Worm (Caenorhabditis elegans) whole organism, L3 larva: ENCODE data around the gene lev-1.

Source experiments
- R02D3.7 ChIP-seq: fragments of 150-350 bp; optimal IDR thresholded peaks from 2 replicates; lab custom pipeline; 2014; ENCODE audit warnings: missing biosample characterization, missing genetic modification characterization
- aly-2 ChIP-seq: fragments of 150-350 bp; optimal IDR thresholded peaks from 2 replicates; lab custom pipeline; 2014; ENCODE audit warnings: missing biosample characterization, missing genetic modification characterization
- ama-1 ChIP-seq: fragments of 150-350 bp; optimal IDR thresholded peaks from 2 replicates; lab custom pipeline; 2018
- ceh-16 ChIP-seq: sonication (generic microtip); optimal IDR thresholded peaks from 2 replicates; lab custom pipeline; 2017; ENCODE audit warnings: missing biosample characterization, missing genetic modification characterization
- ceh-9 ChIP-seq: sonication (generic microtip); optimal IDR thresholded peaks from 2 replicates; lab custom pipeline; 2018; ENCODE audit warnings: missing biosample characterization, missing genetic modification characterization
- elt-1 ChIP-seq: fragments of 150-350 bp; optimal IDR thresholded peaks from 2 replicates; lab custom pipeline; 2014; ENCODE audit warnings: missing biosample characterization, missing genetic modification characterization
- elt-2 ChIP-seq: sonication (generic microtip); optimal IDR thresholded peaks from 2 replicates; lab custom pipeline; 2016; ENCODE audit warnings: missing genetic modification reagents, mild to moderate bottlenecking, missing genetic modification characterization, missing compliant biosample characterization
- eor-1 ChIP-seq, 2 experiments: fragments of 150-350 bp; optimal IDR thresholded peaks; 2 replicates each; lab custom pipeline; 2014 to 2018; ENCODE audit warnings: missing biosample characterization in 2 of 2, missing genetic modification characterization in 2 of 2
- fkh-10 ChIP-seq: sonication (generic microtip); optimal IDR thresholded peaks from 2 replicates; lab custom pipeline; 2017; ENCODE audit warnings: missing biosample characterization, missing genetic modification reagents, missing genetic modification characterization
- fkh-2 ChIP-seq: fragments of 150-350 bp; optimal IDR thresholded peaks from 2 replicates; lab custom pipeline; 2014; ENCODE audit warnings: missing biosample characterization, missing genetic modification reagents, missing genetic modification characterization
- fos-1 ChIP-seq: fragments of 150-350 bp; optimal IDR thresholded peaks from 2 replicates; lab custom pipeline; 2014; ENCODE audit warnings: missing biosample characterization, missing genetic modification characterization
- hmg-11 ChIP-seq: sonication (generic microtip); optimal IDR thresholded peaks from 2 replicates; lab custom pipeline; 2016; ENCODE audit warnings: missing genetic modification characterization, missing compliant biosample characterization
- jun-1 ChIP-seq: fragments of 150-350 bp; optimal IDR thresholded peaks from 2 replicates; lab custom pipeline; 2014; ENCODE audit warnings: missing biosample characterization, missing genetic modification reagents, missing genetic modification characterization
- lin-39 ChIP-seq: fragments of 150-350 bp; optimal IDR thresholded peaks from 2 replicates; lab custom pipeline; 2018; ENCODE audit warnings: missing biosample characterization, missing genetic modification reagents, missing genetic modification characterization
- lsy-12 ChIP-seq: sonication (generic microtip); optimal IDR thresholded peaks from 2 replicates; lab custom pipeline; 2016; ENCODE audit warnings: mild to moderate bottlenecking, missing genetic modification characterization, missing compliant biosample characterization
- mdl-1 ChIP-seq: fragments of 150-350 bp; optimal IDR thresholded peaks from 2 replicates; lab custom pipeline; 2014; ENCODE audit warnings: missing biosample characterization, missing genetic modification characterization
- mml-1 ChIP-seq: fragments of 150-350 bp; sonication (generic microtip); optimal IDR thresholded peaks from 3 replicates; lab custom pipeline; 2014; ENCODE audit warnings: missing biosample characterization, missing genetic modification characterization
- nhr-11 ChIP-seq: fragments of 150-350 bp; optimal IDR thresholded peaks from 2 replicates; lab custom pipeline; 2014; ENCODE audit warnings: missing biosample characterization, missing genetic modification characterization
- nhr-12 ChIP-seq: fragments of 150-350 bp; optimal IDR thresholded peaks from 2 replicates; lab custom pipeline; 2014; ENCODE audit warnings: missing biosample characterization, missing genetic modification characterization
- nhr-237 ChIP-seq: fragments of 150-350 bp; optimal IDR thresholded peaks from 2 replicates; lab custom pipeline; 2014; ENCODE audit warnings: missing biosample characterization, missing genetic modification characterization
- nhr-25 ChIP-seq: sonication (generic microtip); optimal IDR thresholded peaks from 2 replicates; lab custom pipeline; 2017; ENCODE audit warnings: missing biosample characterization, missing genetic modification characterization
- nhr-28 ChIP-seq: fragments of 150-350 bp; optimal IDR thresholded peaks from 2 replicates; lab custom pipeline; 2014; ENCODE audit warnings: missing biosample characterization, missing genetic modification characterization
- nhr-43 ChIP-seq: sonication (generic microtip); optimal IDR thresholded peaks from 2 replicates; lab custom pipeline; 2016; ENCODE audit warnings: mild to moderate bottlenecking, missing genetic modification characterization, missing compliant biosample characterization; ENCODE audit not compliant: poor library complexity, severe bottlenecking
- nhr-67 ChIP-seq: fragments of 150-350 bp; optimal IDR thresholded peaks from 2 replicates; lab custom pipeline; 2014; ENCODE audit warnings: missing biosample characterization, missing genetic modification characterization
- nhr-76 ChIP-seq: fragments of 150-350 bp; sonication (generic microtip); optimal IDR thresholded peaks from 5 replicates; lab custom pipeline; 2014; ENCODE audit warnings: missing biosample characterization, missing genetic modification characterization
- nhr-77 ChIP-seq: fragments of 150-350 bp; optimal IDR thresholded peaks from 2 replicates; lab custom pipeline; 2014; ENCODE audit warnings: missing biosample characterization, missing genetic modification characterization
- pha-4 ChIP-seq: fragments of 150-350 bp; optimal IDR thresholded peaks from 2 replicates; lab custom pipeline; 2014; ENCODE audit warnings: missing biosample characterization, missing genetic modification reagents, missing genetic modification characterization
- pqm-1 ChIP-seq: fragments of 150-350 bp; optimal IDR thresholded peaks from 2 replicates; lab custom pipeline; 2017; ENCODE audit warnings: missing biosample characterization, missing genetic modification characterization, inconsistent platforms
- sea-2 ChIP-seq: fragments of 150-350 bp; sonication (generic microtip); optimal IDR thresholded peaks from 4 replicates; lab custom pipeline; 2014; ENCODE audit warnings: missing biosample characterization, missing genetic modification reagents, missing genetic modification characterization
- snpc-4 ChIP-seq: fragments of 150-350 bp; optimal IDR thresholded peaks from 2 replicates; lab custom pipeline; 2014; ENCODE audit warnings: missing biosample characterization, missing genetic modification characterization
- tbx-2 ChIP-seq: sonication (generic microtip); optimal IDR thresholded peaks from 2 replicates; lab custom pipeline; 2016; ENCODE audit warnings: mild to moderate bottlenecking, missing genetic modification characterization, missing compliant biosample characterization
- unc-39 ChIP-seq: sonication (generic microtip); optimal IDR thresholded peaks from 4 replicates; lab custom pipeline; 2017; ENCODE audit warnings: missing biosample characterization, missing genetic modification characterization
- unc-62 ChIP-seq: fragments of 150-350 bp; sonication (generic microtip); optimal IDR thresholded peaks from 4 replicates; lab custom pipeline; 2014; ENCODE audit warnings: missing biosample characterization, missing genetic modification reagents, missing genetic modification characterization
- zag-1 ChIP-seq: fragments of 150-350 bp; optimal IDR thresholded peaks from 2 replicates; lab custom pipeline; 2014; ENCODE audit warnings: missing biosample characterization, missing genetic modification characterization
- ztf-4 ChIP-seq: fragments of 150-350 bp; optimal IDR thresholded peaks from 2 replicates; lab custom pipeline; 2014; ENCODE audit warnings: missing biosample characterization, missing genetic modification characterization

Gene lev-1

ce11 chrIV:13179295-13179694, at the start of gene lev-1:
Gene lev-1 (minus strand): TSS chrIV:13179395.
- TF ChIP-seq nhr-25 (no peak), eor-1 (tag; optimal IDR thresholded peaks at IDR 0.05; lab: Kevin White, UChicago) (no peak), unc-62 (no peak), ceh-16 (tag; lab: Kevin White, UChicago) (no peak), nhr-77 (tag; lab: Kevin White, UChicago) (no peak), zag-1 (tag; lab: Kevin White, UChicago) (no peak), lsy-12 (tag; lab: Kevin White, UChicago) (no peak), pha-4 (no peak), nhr-11 (no peak), nhr-237 (tag; lab: Kevin White, UChicago) (no peak), fos-1 (tag; lab: Kevin White, UChicago) (no peak), tbx-2 (no peak), elt-2 (tag; lab: Kevin White, UChicago) (no peak), snpc-4 (tag; lab: Kevin White, UChicago) (no peak), hmg-11 (no peak), aly-2 (no peak), mdl-1 (tag; lab: Kevin White, UChicago) (no peak)

ce11 chrIV:13221657-13222056, 42.5 kb upstream of the lev-1 start, which contains the start of gene C48D1.5:
Gene C48D1.5 (plus strand): TSS chrIV:13221957.
- peak; percentile 16 for TF ChIP-seq elt-2 (tag; lab: Kevin White, UChicago)
- no peak for TF ChIP-seq nhr-11

ce11 chrIV:13220594-13220993, 41.4 kb upstream of the lev-1 start:
- TF ChIP-seq mml-1 (tag; lab: Kevin White, UChicago) = no peak
- TF ChIP-seq jun-1 (tag; lab: Kevin White, UChicago) = no peak
- TF ChIP-seq fkh-2 (tag; lab: Kevin White, UChicago) = no peak
- no peak for TF ChIP-seq fos-1 (tag; lab: Kevin White, UChicago)
- no peak for TF ChIP-seq elt-1 (tag; lab: Kevin White, UChicago)
- peak; percentile 24 for TF ChIP-seq fkh-10
- no peak for TF ChIP-seq nhr-43
- TF ChIP-seq mdl-1 (tag; lab: Kevin White, UChicago) = no peak

- TF ChIP-seq nhr-237 (tag; lab: Kevin White, UChicago) (no peak), hmg-11 (no peak), lin-39 (no peak), nhr-28 (tag; lab: Kevin White, UChicago) (no peak)
Measured at ce11 chrIV:13214466-13214865, 35.3 kb upstream of the lev-1 start, which contains the start of gene cho-1. Gene cho-1 (minus strand): TSS chrIV:13214566.

DNA sequence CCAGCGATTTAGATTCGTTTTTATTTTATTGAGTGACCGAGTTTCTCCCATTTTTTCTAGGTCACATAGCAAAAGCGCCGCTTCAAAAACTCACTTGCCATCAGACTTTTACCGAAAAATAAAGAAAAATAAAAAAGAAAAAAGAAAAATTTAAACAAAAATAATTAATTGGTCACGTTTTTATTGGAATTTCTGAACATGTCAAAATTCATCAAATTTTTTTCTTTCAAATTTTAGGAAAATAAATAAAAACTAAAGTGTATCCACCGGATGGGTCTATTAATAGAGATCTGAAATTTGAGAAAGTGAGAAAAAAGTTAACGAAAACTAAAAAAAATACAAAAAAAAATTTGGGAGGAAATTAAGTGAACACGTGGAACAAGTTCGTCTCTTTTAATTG, 30.4 kb upstream of the lev-1 start, which contains the start of gene C48D1.9:
Gene C48D1.9 (minus strand): TSS at position 101 of the 400 bp plus-strand sequence.
- TF ChIP-seq pqm-1 (tag; lab: Kevin White, UChicago) (no peak), fkh-2 (tag; lab: Kevin White, UChicago) (no peak), nhr-43 (no peak), nhr-25 (no peak), elt-1 (tag; lab: Kevin White, UChicago) (no peak), R02D3.7 (tag; lab: Kevin White, UChicago) (no peak), ama-1 (lab: Kevin White, UChicago) (no peak), ztf-4 (no peak), unc-39 (tag; lab: Kevin White, UChicago) (no peak), sea-2 (GFP tag; lab: Kevin White, UChicago) (no peak), ceh-16 (tag; lab: Kevin White, UChicago) (no peak), nhr-76 (tag; lab: Kevin White, UChicago) (no peak), zag-1 (tag; lab: Kevin White, UChicago) (no peak), nhr-67 (tag; lab: Kevin White, UChicago) (no peak), mdl-1 (tag; lab: Kevin White, UChicago) (no peak), ceh-9 (tag; lab: Kevin White, UChicago) (no peak), eor-1 (tag; optimal IDR thresholded peaks at IDR 0.05; lab: Kevin White, UChicago) (no peak), lin-39 (no peak), nhr-12 (tag; lab: Kevin White, UChicago) (no peak)
